Worm (Caenorhabditis elegans) whole organism, mixed stage, embryonic: ENCODE measurements around the gene haf-2.

Source experiments
- elt-3 ChIP-seq: fragments of 150-350 bp; optimal IDR thresholded peaks from 2 replicates; lab custom pipeline; 2014; ENCODE audit warnings: missing biosample characterization, missing genetic modification characterization
- zip-8 ChIP-seq: fragments of 150-350 bp; optimal IDR thresholded peaks from 2 replicates; lab custom pipeline; 2014; ENCODE audit warnings: missing biosample characterization, missing genetic modification characterization

- no peak for TF ChIP-seq elt-3 (tag; lab: Kevin White, UChicago)
- no peak for TF ChIP-seq zip-8 (tag; lab: Kevin White, UChicago)
Observed at ce11 chrII:7340703-7341102, 15.5 kb downstream of the haf-2 start.
